Fruit fly (Drosophila melanogaster): ENCODE results near the gene mst.

mst gene

dm6 chrX:21353541-21353940, 35.2 kb upstream of the mst start:
- no peak for TF ChIP-seq Dfd (GFP tag; optimal IDR thresholded peaks at IDR 0.05)
- peak; percentile 82 for TF ChIP-seq h (GFP tag; optimal IDR thresholded peaks at IDR 0.05)
- peak; percentile 48 for TF ChIP-seq rgr (GFP tag; optimal IDR thresholded peaks at IDR 0.05)

dm6 chrX:21357810-21358671, 30.7 kb upstream of the mst start, which contains the start of gene Septin1:
Gene Septin1, plus strand, starts transcription at chrX:21358286.
- no peak for TF ChIP-seq GATAd (GFP tag; optimal IDR thresholded peaks at IDR 0.05)
- no peak for TF ChIP-seq Dif (GFP tag; optimal IDR thresholded peaks at IDR 0.05; ENCODE audit: partially characterized antibody)
- no peak for TF ChIP-seq HLH106 (tag; optimal IDR thresholded peaks at IDR 0.05)
- no peak for TF ChIP-seq CG9705 (GFP tag; optimal IDR thresholded peaks at IDR 0.05)
- peak; percentile 27 for TF ChIP-seq Sp1 (GFP tag; optimal IDR thresholded peaks at IDR 0.05)
- TF ChIP-seq tai (GFP tag; optimal IDR thresholded peaks at IDR 0.05) = no peak
- TF ChIP-seq psq (GFP tag; optimal IDR thresholded peaks at IDR 0.05) = no peak
- TF ChIP-seq Myc (optimal IDR thresholded peaks at IDR 0.05) = peak; percentile 31
- no peak for TF ChIP-seq sage (GFP tag; optimal IDR thresholded peaks at IDR 0.05)
- TF ChIP-seq Rel (GFP tag; optimal IDR thresholded peaks at IDR 0.05) = no peak
- peak; percentile 25 for TF ChIP-seq Rel (tag; optimal IDR thresholded peaks at IDR 0.05)
- TF ChIP-seq rgr (GFP tag; optimal IDR thresholded peaks at IDR 0.05) = no peak
- no peak for TF ChIP-seq fru (GFP tag; optimal IDR thresholded peaks at IDR 0.05)
- no peak for TF ChIP-seq foxo (GFP tag; optimal IDR thresholded peaks at IDR 0.05)

dm6 chrX:21362878-21363277, 25.9 kb upstream of the mst start, which contains the start of the genes bbx and waw:
Gene bbx, plus strand, starts transcription at chrX:21363028.
Gene waw, plus strand, starts transcription at chrX:21363028.
- TF ChIP-seq Jra (GFP tag; optimal IDR thresholded peaks at IDR 0.05) (no peak), CG32264 (GFP tag; optimal IDR thresholded peaks at IDR 0.05) (no peak), h (GFP tag; optimal IDR thresholded peaks at IDR 0.05) (peak; percentile 4), rgr (GFP tag; optimal IDR thresholded peaks at IDR 0.05) (peak; percentile 51), Hr83 (GFP tag; optimal IDR thresholded peaks at IDR 0.05; ENCODE audit: poor library complexity, severe bottlenecking) (no peak), Myc (optimal IDR thresholded peaks at IDR 0.05) (peak; percentile 34), Sp1 (GFP tag; optimal IDR thresholded peaks at IDR 0.05) (peak; percentile 12), HLH106 (tag; optimal IDR thresholded peaks at IDR 0.05) (peak; percentile 2), foxo (GFP tag; optimal IDR thresholded peaks at IDR 0.05) (peak in 1 of 2 experiments; percentile 33)

dm6 chrX:21365421-21365820, 23.4 kb upstream of the mst start:
- TF ChIP-seq Hr78 (GFP tag; optimal IDR thresholded peaks at IDR 0.05) (no peak), Sp1 (GFP tag; optimal IDR thresholded peaks at IDR 0.05) (peak; percentile 6)

- TF ChIP-seq dsf (GFP tag; optimal IDR thresholded peaks at IDR 0.05; ENCODE audit: borderline replicate concordance) (no peak), Vsx2 (GFP tag; optimal IDR thresholded peaks at IDR 0.05; ENCODE audit: partially characterized antibody) (no peak), sage (GFP tag; optimal IDR thresholded peaks at IDR 0.05) (peak; percentile 76), psq (GFP tag; optimal IDR thresholded peaks at IDR 0.05) (peak; percentile 79), HLH106 (tag; optimal IDR thresholded peaks at IDR 0.05) (peak; percentile 92), h (GFP tag; optimal IDR thresholded peaks at IDR 0.05) (peak; percentile 87), Jra (GFP tag; optimal IDR thresholded peaks at IDR 0.05) (no peak), woc (GFP tag; optimal IDR thresholded peaks at IDR 0.05) (peak; percentile 61), sv (GFP tag; optimal IDR thresholded peaks at IDR 0.05) (peak; percentile 74), Dfd (GFP tag; optimal IDR thresholded peaks at IDR 0.05) (no peak), fru (GFP tag; optimal IDR thresholded peaks at IDR 0.05) (peak; percentile 80), Sp1 (GFP tag; optimal IDR thresholded peaks at IDR 0.05) (peak; percentile 94), dl (GFP tag; optimal IDR thresholded peaks at IDR 0.05; ENCODE audit: insufficient read depth in 1 of 2, partially characterized antibody in 2 of 2) (peak in 1 of 2 experiments; percentile 26), ey (GFP tag; optimal IDR thresholded peaks at IDR 0.05) (peak; percentile 80), rgr (GFP tag; optimal IDR thresholded peaks at IDR 0.05) (peak; percentile 89), CG32264 (GFP tag; optimal IDR thresholded peaks at IDR 0.05) (peak; percentile 7), foxo (GFP tag; optimal IDR thresholded peaks at IDR 0.05) (peak in 1 of 2 experiments; percentile 92), N (GFP tag; optimal IDR thresholded peaks at IDR 0.05) (no peak), Rel (GFP tag; optimal IDR thresholded peaks at IDR 0.05) (peak; percentile 60), Rel (tag; optimal IDR thresholded peaks at IDR 0.05) (peak; percentile 70), Hnf4 (GFP tag; optimal IDR thresholded peaks at IDR 0.05) (peak; percentile 57), OdsH (GFP tag; optimal IDR thresholded peaks at IDR 0.05) (peak; percentile 87), CG9705 (GFP tag; optimal IDR thresholded peaks at IDR 0.05) (peak; percentile 90), usp (GFP tag; optimal IDR thresholded peaks at IDR 0.05) (no peak), GATAd (GFP tag; optimal IDR thresholded peaks at IDR 0.05) (no peak), lola (GFP tag; optimal IDR thresholded peaks at IDR 0.05) (no peak), pan (optimal IDR thresholded peaks at IDR 0.05) (no peak), tai (GFP tag; optimal IDR thresholded peaks at IDR 0.05) (no peak), brk (GFP tag; optimal IDR thresholded peaks at IDR 0.05) (no peak), Dif (GFP tag; optimal IDR thresholded peaks at IDR 0.05; ENCODE audit: partially characterized antibody) (peak; percentile 52), Hr78 (GFP tag; optimal IDR thresholded peaks at IDR 0.05) (no peak), Abd-B (GFP tag; optimal IDR thresholded peaks at IDR 0.05) (no peak), Hr83 (GFP tag; optimal IDR thresholded peaks at IDR 0.05; ENCODE audit: poor library complexity, severe bottlenecking) (peak; percentile 28), CrebA (GFP tag; optimal IDR thresholded peaks at IDR 0.05; ENCODE audit: borderline replicate concordance) (no peak)
These were observed 22.3 kb upstream of the mst start for dm6 chrX:21366311-21366990.

All from whole organism, wandering third instar larva.